Fruit fly (Drosophila melanogaster) whole organism, embryonic: ENCODE results near the gene CG10621.

Source experiments
- Atf3 ChIP-seq: fragments of 200-800 bp; sonication (Bioruptor generic); optimal IDR thresholded peaks from 3 replicates; lab custom pipeline; 2016; ENCODE audit warnings: missing biosample characterization, missing genetic modification characterization
- C15 ChIP-seq: fragments of 200-800 bp; sonication (Bioruptor generic); IDR thresholded peaks from 3 replicates; pipeline ENCODE4 v1.3.6; 2022; ENCODE audit warnings: missing biosample characterization, missing genetic modification characterization
- CG10267 ChIP-seq: fragments of 200-800 bp; sonication (Bioruptor generic); optimal IDR thresholded peaks from 2 replicates; lab custom pipeline; 2018; ENCODE audit warnings: missing biosample characterization, mild to moderate bottlenecking, missing genetic modification characterization, moderate library complexity
- CG13424 ChIP-seq: fragments of 200-800 bp; sonication (Bioruptor generic); optimal IDR thresholded peaks from 2 replicates; lab custom pipeline; 2019; ENCODE audit warnings: missing biosample characterization, mild to moderate bottlenecking, missing genetic modification characterization, moderate library complexity
- CG16815 ChIP-seq: fragments of 200-800 bp; sonication (Bioruptor generic); optimal IDR thresholded peaks from 3 replicates; lab custom pipeline; 2017; ENCODE audit warnings: missing biosample characterization, mild to moderate bottlenecking, missing genetic modification characterization
- CG2199 ChIP-seq: fragments of 200-800 bp; sonication (Bioruptor generic); IDR thresholded peaks from 3 replicates; pipeline ENCODE4 v1.3.6; 2022; ENCODE audit warnings: missing biosample characterization, missing genetic modification characterization
- CG32767 ChIP-seq: fragments of 200-800 bp; sonication (Bioruptor generic); IDR thresholded peaks from 2 replicates; pipeline ENCODE4 v1.3.6; 2022; ENCODE audit warnings: missing biosample characterization, missing genetic modification characterization
- CG33213 ChIP-seq: fragments of 200-800 bp; sonication (Bioruptor generic); optimal IDR thresholded peaks from 3 replicates; lab custom pipeline; 2016; ENCODE audit warnings: missing biosample characterization, missing genetic modification characterization
- CG7786 ChIP-seq: fragments of 200-800 bp; sonication (Bioruptor generic); optimal IDR thresholded peaks from 2 replicates; lab custom pipeline; 2016; ENCODE audit warnings: missing biosample characterization, missing genetic modification characterization
- CG8478 ChIP-seq: fragments of >200 bp; optimal IDR thresholded peaks from 2 replicates; lab custom pipeline; 2018
- CrebB ChIP-seq: fragments of 200-800 bp; sonication (Bioruptor generic); optimal IDR thresholded peaks from 3 replicates; lab custom pipeline; 2018; ENCODE audit warnings: missing biosample characterization, mild to moderate bottlenecking, missing genetic modification characterization
- Doc2 ChIP-seq: fragments of 200-800 bp; sonication (Bioruptor generic); IDR thresholded peaks from 2 replicates; pipeline ENCODE4 v1.3.6; 2022; ENCODE audit warnings: missing biosample characterization, missing genetic modification characterization
- Doc3 ChIP-seq: fragments of 200-800 bp; sonication (Bioruptor generic); IDR thresholded peaks from 3 replicates; pipeline ENCODE4 v1.3.6; 2022; ENCODE audit warnings: missing biosample characterization, missing genetic modification characterization; ENCODE audit not compliant: partially characterized antibody
- E2f1 ChIP-seq: fragments of 200-800 bp; sonication (Bioruptor generic); IDR thresholded peaks from 2 replicates; pipeline ENCODE4 v1.3.6; 2022; ENCODE audit warnings: missing biosample characterization, missing genetic modification characterization
- ERR ChIP-seq: fragments of 200-800 bp; sonication (Bioruptor generic); optimal IDR thresholded peaks from 2 replicates; lab custom pipeline; 2016; ENCODE audit warnings: missing biosample characterization, missing genetic modification characterization
- Eip74EF ChIP-seq, 2 experiments: fragments of 200-800 bp in 1 of 2; fragments of >200 bp in 1 of 2; sonication (Bioruptor generic) in 1 of 2; optimal IDR thresholded peaks; 2 replicates each; lab custom pipeline; 2017 to 2019; ENCODE audit warnings: missing biosample characterization in 2 of 2, missing genetic modification characterization in 2 of 2, mild to moderate bottlenecking in 1 of 2, moderate library complexity in 1 of 2
- H15 ChIP-seq: fragments of 200-800 bp; sonication (Bioruptor generic); IDR thresholded peaks from 3 replicates; pipeline ENCODE4 v1.3.6; 2022; ENCODE audit warnings: missing biosample characterization, missing genetic modification characterization
- Hey ChIP-seq: fragments of 200-800 bp; sonication (Bioruptor generic); optimal IDR thresholded peaks from 3 replicates; lab custom pipeline; 2018; ENCODE audit warnings: missing biosample characterization, mild to moderate bottlenecking, missing genetic modification characterization
- Hr3 ChIP-seq: fragments of 200-800 bp; sonication (Bioruptor generic); optimal IDR thresholded peaks from 3 replicates; lab custom pipeline; 2016; ENCODE audit warnings: missing biosample characterization, missing genetic modification characterization
- Hsf ChIP-seq: fragments of 200-800 bp; sonication (Bioruptor generic); optimal IDR thresholded peaks from 3 replicates; lab custom pipeline; 2016; ENCODE audit warnings: missing biosample characterization, missing genetic modification characterization
- Kr ChIP-seq: fragments of 200-800 bp; sonication (Bioruptor generic); optimal IDR thresholded peaks from 2 replicates; lab custom pipeline; 2017; ENCODE audit warnings: missing biosample characterization, mild to moderate bottlenecking, missing genetic modification characterization
- Meics ChIP-seq: fragments of 200-800 bp; sonication (Bioruptor generic); optimal IDR thresholded peaks from 2 replicates; lab custom pipeline; 2017; ENCODE audit warnings: missing biosample characterization, mild to moderate bottlenecking, missing genetic modification characterization
- Oaz ChIP-seq: fragments of 200-800 bp; sonication (Bioruptor generic); IDR thresholded peaks from 2 replicates; pipeline ENCODE4 v1.3.6; 2022; ENCODE audit warnings: missing biosample characterization, missing genetic modification characterization
- Pdp1 ChIP-seq, 2 experiments: fragments of 200-800 bp; sonication (Bioruptor generic); optimal IDR thresholded peaks; 3 replicates each; lab custom pipeline; 2016; ENCODE audit warnings: missing biosample characterization in 2 of 2, missing genetic modification characterization in 2 of 2, mild to moderate bottlenecking in 1 of 2, moderate library complexity in 1 of 2
- Poxn ChIP-seq: fragments of 200-800 bp; sonication (Bioruptor generic); IDR thresholded peaks from 2 replicates; pipeline ENCODE4 v1.3.6; 2022; ENCODE audit warnings: missing biosample characterization, missing genetic modification characterization
- TFAM ChIP-seq: fragments of 200-800 bp; sonication (Bioruptor generic); optimal IDR thresholded peaks from 2 replicates; lab custom pipeline; 2017; ENCODE audit warnings: missing biosample characterization, missing genetic modification characterization, inconsistent platforms
- Vsx1 ChIP-seq: fragments of 200-800 bp; sonication (Bioruptor generic); optimal IDR thresholded peaks from 2 replicates; lab custom pipeline; 2017; ENCODE audit warnings: missing biosample characterization, mild to moderate bottlenecking, missing genetic modification characterization, missing genetic modification reagents
- bab2 ChIP-seq: fragments of 200-800 bp; sonication (Bioruptor generic); optimal IDR thresholded peaks from 2 replicates; lab custom pipeline; 2016; ENCODE audit warnings: missing biosample characterization, missing genetic modification characterization
- ci ChIP-seq: fragments of 200-800 bp; sonication (Bioruptor generic); IDR thresholded peaks from 3 replicates; pipeline ENCODE4 v1.3.6; 2022; ENCODE audit warnings: missing biosample characterization, missing genetic modification characterization
- emc ChIP-seq: fragments of 200-800 bp; sonication (Bioruptor generic); optimal IDR thresholded peaks from 2 replicates; lab custom pipeline; 2016; ENCODE audit warnings: missing biosample characterization, missing genetic modification characterization
- fd102C ChIP-seq: fragments of 200-800 bp; sonication (Bioruptor generic); optimal IDR thresholded peaks from 2 replicates; lab custom pipeline; 2018; ENCODE audit warnings: missing biosample characterization, mild to moderate bottlenecking, missing genetic modification characterization, moderate library complexity
- gcm2 ChIP-seq: fragments of 200-800 bp; sonication (Bioruptor generic); optimal IDR thresholded peaks from 2 replicates; lab custom pipeline; 2016; ENCODE audit warnings: missing biosample characterization, missing genetic modification characterization
- grn ChIP-seq: fragments of 200-800 bp; sonication (Bioruptor generic); optimal IDR thresholded peaks from 3 replicates; lab custom pipeline; 2017; ENCODE audit warnings: missing biosample characterization, missing genetic modification characterization
- ham ChIP-seq: fragments of 200-800 bp; sonication (Bioruptor generic); IDR thresholded peaks from 2 replicates; pipeline ENCODE4 v1.3.6; 2022; ENCODE audit warnings: missing biosample characterization, missing genetic modification characterization
- hkb ChIP-seq, 2 experiments: fragments of 200-800 bp in 1 of 2; fragments of >200 bp in 1 of 2; sonication (Bioruptor generic) in 1 of 2; IDR thresholded peaks in 1 of 2; optimal IDR thresholded peaks in 1 of 2; 2 replicates each; pipeline versions ENCODE4 v1.3.6 to Lab custom; 2017 to 2022; ENCODE audit warnings: missing biosample characterization in 1 of 2, missing genetic modification characterization in 1 of 2
- kay ChIP-seq: fragments of 200-800 bp; sonication (Bioruptor generic); optimal IDR thresholded peaks from 2 replicates; lab custom pipeline; 2016; ENCODE audit warnings: missing biosample characterization, missing genetic modification characterization
- lbe ChIP-seq: fragments of 200-800 bp; sonication (Bioruptor generic); optimal IDR thresholded peaks from 2 replicates; lab custom pipeline; 2016; ENCODE audit warnings: missing biosample characterization, mild to moderate bottlenecking, missing genetic modification characterization
- lilli ChIP-seq: fragments of 200-800 bp; sonication (Bioruptor generic); optimal IDR thresholded peaks from 3 replicates; lab custom pipeline; 2016; ENCODE audit warnings: missing biosample characterization, missing genetic modification characterization
- maf-S ChIP-seq: fragments of 200-800 bp; sonication (Bioruptor generic); optimal IDR thresholded peaks from 2 replicates; lab custom pipeline; 2016; ENCODE audit warnings: missing biosample characterization, missing genetic modification characterization
- nau ChIP-seq: fragments of 200-800 bp; sonication (Bioruptor generic); optimal IDR thresholded peaks from 3 replicates; lab custom pipeline; 2017; ENCODE audit warnings: missing biosample characterization, mild to moderate bottlenecking, missing genetic modification characterization, missing genetic modification reagents
- ranshi ChIP-seq: fragments of 200-800 bp; sonication (Bioruptor generic); IDR thresholded peaks from 2 replicates; pipeline ENCODE4 v1.3.6; 2022; ENCODE audit warnings: missing biosample characterization, missing genetic modification characterization
- run ChIP-seq: fragments of 200-800 bp; sonication (Bioruptor generic); optimal IDR thresholded peaks from 3 replicates; lab custom pipeline; 2018; ENCODE audit warnings: missing biosample characterization, mild to moderate bottlenecking, missing genetic modification characterization
- ssp ChIP-seq: fragments of 200-800 bp; sonication (Bioruptor generic); IDR thresholded peaks from 2 replicates; pipeline ENCODE4 v1.3.6; 2022; ENCODE audit warnings: missing biosample characterization, missing genetic modification characterization
- stwl ChIP-seq: fragments of 200-800 bp; sonication (Bioruptor generic); optimal IDR thresholded peaks from 3 replicates; lab custom pipeline; 2018; ENCODE audit warnings: missing biosample characterization, mild to moderate bottlenecking, missing genetic modification characterization, moderate library complexity
- tna ChIP-seq: fragments of 200-800 bp; sonication (Bioruptor generic); IDR thresholded peaks from 2 replicates; pipeline ENCODE4 v1.3.6; 2022; ENCODE audit warnings: missing biosample characterization, missing genetic modification characterization; ENCODE audit not compliant: partially characterized antibody
- unc-4 ChIP-seq: fragments of 200-800 bp; sonication (Bioruptor generic); IDR thresholded peaks from 2 replicates; pipeline ENCODE4 v1.3.6; 2022; ENCODE audit warnings: missing biosample characterization, missing genetic modification characterization; ENCODE audit not compliant: partially characterized antibody
- vnd ChIP-seq: fragments of 200-800 bp; sonication (Bioruptor generic); IDR thresholded peaks from 3 replicates; pipeline ENCODE4 v1.3.6; 2022; ENCODE audit warnings: missing biosample characterization, missing genetic modification characterization; ENCODE audit not compliant: partially characterized antibody
- wor ChIP-seq: fragments of 200-800 bp; sonication (Bioruptor generic); IDR thresholded peaks from 2 replicates; pipeline ENCODE4 v1.3.6; 2022; ENCODE audit warnings: missing biosample characterization, missing genetic modification characterization

Gene CG10621

dm6 chr2L:18987078-18987895, 33.1 kb upstream of the CG10621 start, which contains the start of the genes Swip-1 and EMC5 (continued):
- TF ChIP-seq bab2 (GFP tag; lab: Kevin White, UChicago) (no peak), tna (peak; percentile 56; the same call in 1 of the 2 replicates), emc (no peak), Eip74EF (GFP tag; optimal IDR thresholded peaks at IDR 0.05; lab: Kevin White, UChicago) (peak in 1 of 2 experiments; percentile 20), C15 (GFP tag; lab: Robert Waterston, UW) (0 out of 3 replicates have a peak, but pooled peaks have one; percentile 25), H15 (GFP tag; lab: Robert Waterston, UW) (no peak), Meics (GFP tag; lab: Kevin White, UChicago) (peak; percentile 60), CG7786 (GFP tag; lab: Kevin White, UChicago) (no peak), CG33213 (GFP tag; lab: Kevin White, UChicago) (no peak), CG2199 (no peak), ssp (GFP tag; lab: Robert Waterston, UW) (peak; percentile 61), maf-S (GFP tag; lab: Kevin White, UChicago) (no peak), ci (peak; percentile 73; the same call in 2 of the 3 replicates), lbe (GFP tag; lab: Kevin White, UChicago) (no peak), Doc3 (GFP tag; lab: Robert Waterston, UW) (peak; percentile 45; the same call in 1 of the 3 replicates), Kr (no peak), Hsf (GFP tag; lab: Kevin White, UChicago) (no peak), vnd (GFP tag; lab: Robert Waterston, UW) (peak; percentile 53; the same call in 1 of the 3 replicates), ham (GFP tag; lab: Robert Waterston, UW) (no peak), run (peak; percentile 31), Poxn (GFP tag; lab: Robert Waterston, UW) (0 out of 2 replicates have a peak, but pooled peaks have one; percentile 10), fd102C (GFP tag; lab: Kevin White, UChicago) (no peak), CG16815 (GFP tag; lab: Kevin White, UChicago) (peak; percentile 48), Atf3 (GFP tag; lab: Kevin White, UChicago) (no peak), CrebB (tag; lab: Kevin White, UChicago) (peak; percentile 19), E2f1 (peak; percentile 29; the same call in 1 of the 2 replicates), nau (GFP tag; lab: Kevin White, UChicago) (no peak), stwl (tag; lab: Kevin White, UChicago) (peak; percentile 27), Hr3 (GFP tag; lab: Kevin White, UChicago) (peak; percentile 77), TFAM (no peak), CG8478 (lab: Kevin White, UChicago) (no peak), unc-4 (GFP tag; lab: Robert Waterston, UW) (peak; percentile 58; the same call in 1 of the 2 replicates), ERR (GFP tag; lab: Kevin White, UChicago) (no peak), Hey (tag; lab: Kevin White, UChicago) (no peak), kay (GFP tag; lab: Kevin White, UChicago) (peak; percentile 16), CG10267 (tag; lab: Kevin White, UChicago) (peak; percentile 75), CG32767 (GFP tag; lab: Robert Waterston, UW) (0 out of 2 replicates have a peak, but pooled peaks have one; percentile 13), Doc2 (GFP tag; lab: Robert Waterston, UW) (no peak), wor (GFP tag; lab: Robert Waterston, UW) (no peak), ranshi (peak; percentile 59; the same call in 1 of the 2 replicates), Vsx1 (peak; percentile 45), Oaz (GFP tag; lab: Robert Waterston, UW) (no peak), CG13424 (tag; lab: Kevin White, UChicago) (peak; percentile 80), grn (GFP tag; lab: Kevin White, UChicago) (no peak), Pdp1 (GFP tag; optimal IDR thresholded peaks at IDR 0.05; lab: Kevin White, UChicago) (peak in 1 of 2 experiments; percentile 19), gcm2 (GFP tag; lab: Kevin White, UChicago) (no peak), hkb (optimal IDR thresholded peaks at IDR 0.05; lab: Kevin White, UChicago) (no peak), hkb (GFP tag; IDR thresholded peaks at IDR 0.05; lab: Robert Waterston, UW) (no peak), lilli (GFP tag; lab: Kevin White, UChicago) (peak; percentile 46)
